Worm (Caenorhabditis elegans) whole organism, L3 larva: ENCODE measurements around the gene srw-133.

Source experiments
- R02D3.7 ChIP-seq: fragments of 150-350 bp; optimal IDR thresholded peaks from 2 replicates; lab custom pipeline; 2014; ENCODE audit warnings: missing biosample characterization, missing genetic modification characterization
- aly-2 ChIP-seq: fragments of 150-350 bp; optimal IDR thresholded peaks from 2 replicates; lab custom pipeline; 2014; ENCODE audit warnings: missing biosample characterization, missing genetic modification characterization
- ama-1 ChIP-seq: fragments of 150-350 bp; optimal IDR thresholded peaks from 2 replicates; lab custom pipeline; 2018
- ceh-16 ChIP-seq: sonication (generic microtip); optimal IDR thresholded peaks from 2 replicates; lab custom pipeline; 2017; ENCODE audit warnings: missing biosample characterization, missing genetic modification characterization
- ceh-28 ChIP-seq: fragments of 150-350 bp; optimal IDR thresholded peaks from 2 replicates; lab custom pipeline; 2014; ENCODE audit warnings: missing biosample characterization, missing genetic modification reagents, missing genetic modification characterization
- ceh-82 ChIP-seq: fragments of 150-350 bp; optimal IDR thresholded peaks from 2 replicates; lab custom pipeline; 2014; ENCODE audit warnings: missing biosample characterization, missing genetic modification characterization
- egl-5 ChIP-seq: fragments of 150-350 bp; optimal IDR thresholded peaks from 2 replicates; lab custom pipeline; 2017; ENCODE audit warnings: missing biosample characterization, missing genetic modification reagents, missing genetic modification characterization, inconsistent platforms
- elt-1 ChIP-seq: fragments of 150-350 bp; optimal IDR thresholded peaks from 2 replicates; lab custom pipeline; 2014; ENCODE audit warnings: missing biosample characterization, missing genetic modification characterization
- elt-2 ChIP-seq: sonication (generic microtip); optimal IDR thresholded peaks from 2 replicates; lab custom pipeline; 2016; ENCODE audit warnings: missing genetic modification reagents, mild to moderate bottlenecking, missing genetic modification characterization, missing compliant biosample characterization
- elt-3 ChIP-seq, 3 experiments: fragments of 150-350 bp in 1 of 3; sonication (generic microtip) in 2 of 3; optimal IDR thresholded peaks; 2 replicates in 2 of 3; 4 replicates in 1 of 3; lab custom pipeline; 2014 to 2017; ENCODE audit warnings: missing biosample characterization in 3 of 3, missing genetic modification characterization in 3 of 3
- fkh-10 ChIP-seq: sonication (generic microtip); optimal IDR thresholded peaks from 2 replicates; lab custom pipeline; 2017; ENCODE audit warnings: missing biosample characterization, missing genetic modification reagents, missing genetic modification characterization
- fkh-2 ChIP-seq: fragments of 150-350 bp; optimal IDR thresholded peaks from 2 replicates; lab custom pipeline; 2014; ENCODE audit warnings: missing biosample characterization, missing genetic modification reagents, missing genetic modification characterization
- fos-1 ChIP-seq: fragments of 150-350 bp; optimal IDR thresholded peaks from 2 replicates; lab custom pipeline; 2014; ENCODE audit warnings: missing biosample characterization, missing genetic modification characterization
- hmg-11 ChIP-seq: sonication (generic microtip); optimal IDR thresholded peaks from 2 replicates; lab custom pipeline; 2016; ENCODE audit warnings: missing genetic modification characterization, missing compliant biosample characterization
- jun-1 ChIP-seq: fragments of 150-350 bp; optimal IDR thresholded peaks from 2 replicates; lab custom pipeline; 2014; ENCODE audit warnings: missing biosample characterization, missing genetic modification reagents, missing genetic modification characterization
- lin-15B ChIP-seq: fragments of 150-350 bp; optimal IDR thresholded peaks from 2 replicates; lab custom pipeline; 2014; ENCODE audit warnings: missing biosample characterization, missing genetic modification characterization
- lin-39 ChIP-seq: fragments of 150-350 bp; optimal IDR thresholded peaks from 2 replicates; lab custom pipeline; 2018; ENCODE audit warnings: missing biosample characterization, missing genetic modification reagents, missing genetic modification characterization
- lsy-12 ChIP-seq: sonication (generic microtip); optimal IDR thresholded peaks from 2 replicates; lab custom pipeline; 2016; ENCODE audit warnings: mild to moderate bottlenecking, missing genetic modification characterization, missing compliant biosample characterization
- mdl-1 ChIP-seq: fragments of 150-350 bp; optimal IDR thresholded peaks from 2 replicates; lab custom pipeline; 2014; ENCODE audit warnings: missing biosample characterization, missing genetic modification characterization
- mml-1 ChIP-seq: fragments of 150-350 bp; sonication (generic microtip); optimal IDR thresholded peaks from 3 replicates; lab custom pipeline; 2014; ENCODE audit warnings: missing biosample characterization, missing genetic modification characterization
- nhr-11 ChIP-seq: fragments of 150-350 bp; optimal IDR thresholded peaks from 2 replicates; lab custom pipeline; 2014; ENCODE audit warnings: missing biosample characterization, missing genetic modification characterization
- nhr-12 ChIP-seq: fragments of 150-350 bp; optimal IDR thresholded peaks from 2 replicates; lab custom pipeline; 2014; ENCODE audit warnings: missing biosample characterization, missing genetic modification characterization
- nhr-23 ChIP-seq: fragments of 150-350 bp; optimal IDR thresholded peaks from 2 replicates; lab custom pipeline; 2014; ENCODE audit warnings: missing biosample characterization, missing genetic modification reagents, missing genetic modification characterization
- nhr-237 ChIP-seq: fragments of 150-350 bp; optimal IDR thresholded peaks from 2 replicates; lab custom pipeline; 2014; ENCODE audit warnings: missing biosample characterization, missing genetic modification characterization
- nhr-25 ChIP-seq: sonication (generic microtip); optimal IDR thresholded peaks from 2 replicates; lab custom pipeline; 2017; ENCODE audit warnings: missing biosample characterization, missing genetic modification characterization
- nhr-43 ChIP-seq: sonication (generic microtip); optimal IDR thresholded peaks from 2 replicates; lab custom pipeline; 2016; ENCODE audit warnings: mild to moderate bottlenecking, missing genetic modification characterization, missing compliant biosample characterization; ENCODE audit not compliant: poor library complexity, severe bottlenecking
- nhr-67 ChIP-seq: fragments of 150-350 bp; optimal IDR thresholded peaks from 2 replicates; lab custom pipeline; 2014; ENCODE audit warnings: missing biosample characterization, missing genetic modification characterization
- nhr-77 ChIP-seq: fragments of 150-350 bp; optimal IDR thresholded peaks from 2 replicates; lab custom pipeline; 2014; ENCODE audit warnings: missing biosample characterization, missing genetic modification characterization
- pha-4 ChIP-seq: fragments of 150-350 bp; optimal IDR thresholded peaks from 2 replicates; lab custom pipeline; 2014; ENCODE audit warnings: missing biosample characterization, missing genetic modification reagents, missing genetic modification characterization
- pqm-1 ChIP-seq: fragments of 150-350 bp; optimal IDR thresholded peaks from 2 replicates; lab custom pipeline; 2017; ENCODE audit warnings: missing biosample characterization, missing genetic modification characterization, inconsistent platforms
- sea-2 ChIP-seq: fragments of 150-350 bp; sonication (generic microtip); optimal IDR thresholded peaks from 4 replicates; lab custom pipeline; 2014; ENCODE audit warnings: missing biosample characterization, missing genetic modification reagents, missing genetic modification characterization
- skn-1 ChIP-seq: fragments of 150-350 bp; optimal IDR thresholded peaks from 2 replicates; lab custom pipeline; 2014; ENCODE audit warnings: missing biosample characterization, missing genetic modification characterization
- zag-1 ChIP-seq: fragments of 150-350 bp; optimal IDR thresholded peaks from 2 replicates; lab custom pipeline; 2014; ENCODE audit warnings: missing biosample characterization, missing genetic modification characterization
- ztf-11 ChIP-seq: fragments of 150-350 bp; optimal IDR thresholded peaks from 2 replicates; lab custom pipeline; 2014; ENCODE audit warnings: missing biosample characterization, missing genetic modification characterization

The srw-133 gene

DNA sequence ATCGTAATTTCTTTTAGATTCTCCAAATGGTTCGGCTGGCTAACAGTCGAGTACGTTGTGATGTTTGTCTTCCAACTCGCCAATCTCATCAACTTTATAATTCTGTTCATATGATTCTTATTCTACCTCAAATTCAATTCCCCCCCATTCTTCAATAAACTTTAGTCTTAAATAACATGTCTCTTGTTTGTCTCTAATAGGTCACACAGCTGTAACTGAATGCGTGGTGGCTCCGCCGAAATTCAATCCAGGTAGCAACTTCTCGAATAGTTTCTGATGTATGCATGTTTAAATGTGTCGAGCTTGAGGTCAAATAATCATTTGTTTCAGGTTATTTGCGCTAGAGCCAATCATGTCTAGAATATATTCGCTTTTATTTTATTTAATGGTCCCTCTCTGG is 24.2 kb upstream of the srw-133 start, which contains the start of gene lgc-29:
lgc-29 (plus strand) TSS at position 301 of the 400 bp plus-strand sequence.
- TF ChIP-seq R02D3.7 (tag; lab: Kevin White, UChicago), result no peak
- no peak for TF ChIP-seq aly-2 (tag; lab: Kevin White, UChicago)
- TF ChIP-seq nhr-67, result no peak
- TF ChIP-seq elt-1, result no peak
- TF ChIP-seq ztf-11, result no peak
- no peak for TF ChIP-seq elt-2 (tag; lab: Kevin White, UChicago)
- no peak for TF ChIP-seq ceh-28 (tag; lab: Kevin White, UChicago)
- TF ChIP-seq ceh-16 (tag; lab: Kevin White, UChicago), result no peak
- no peak for TF ChIP-seq hmg-11 (tag; lab: Kevin White, UChicago)
- TF ChIP-seq elt-3 (tag; optimal IDR thresholded peaks at IDR 0.05; lab: Kevin White, UChicago), result no peak
- no peak for TF ChIP-seq nhr-237 (tag; lab: Kevin White, UChicago)
- no peak for TF ChIP-seq fos-1 (tag; lab: Kevin White, UChicago)
- no peak for TF ChIP-seq pha-4

DNA sequence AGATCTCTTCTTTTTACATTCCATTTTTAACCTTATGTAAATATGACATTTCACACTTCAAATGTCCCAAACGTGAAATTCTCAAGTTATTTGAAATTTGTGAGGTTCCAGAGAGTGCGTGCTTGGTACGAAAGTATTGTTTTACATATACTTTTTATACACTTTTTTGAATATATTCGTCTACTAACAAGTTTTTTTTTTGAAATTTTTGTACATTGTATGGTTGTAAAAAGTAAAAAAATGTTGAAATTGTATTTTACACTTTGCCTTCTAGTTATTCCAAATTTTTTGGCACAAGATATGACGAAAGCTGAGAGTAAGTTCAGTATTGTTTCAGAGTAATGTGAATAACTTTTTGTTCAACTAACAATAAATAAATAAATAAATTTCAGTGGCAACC is 20.2 kb upstream of the srw-133 start, which contains the start of gene lgc-1:
lgc-1 (plus strand) TSS at position 301 of the 400 bp plus-strand sequence.
- TF ChIP-seq egl-5, result no peak
- TF ChIP-seq nhr-11, result no peak
- TF ChIP-seq mdl-1 (tag; lab: Kevin White, UChicago), result no peak
- TF ChIP-seq lsy-12, result no peak
- TF ChIP-seq R02D3.7 (tag; lab: Kevin White, UChicago), result no peak
- TF ChIP-seq ceh-28 (tag; lab: Kevin White, UChicago), result no peak
- TF ChIP-seq sea-2, result no peak
- TF ChIP-seq ama-1 (lab: Kevin White, UChicago), result no peak
- TF ChIP-seq ceh-82 (tag; lab: Kevin White, UChicago), result no peak
- no peak for TF ChIP-seq fkh-10 (GFP tag; lab: Kevin White, UChicago)
- TF ChIP-seq zag-1 (tag; lab: Kevin White, UChicago), result no peak

DNA sequence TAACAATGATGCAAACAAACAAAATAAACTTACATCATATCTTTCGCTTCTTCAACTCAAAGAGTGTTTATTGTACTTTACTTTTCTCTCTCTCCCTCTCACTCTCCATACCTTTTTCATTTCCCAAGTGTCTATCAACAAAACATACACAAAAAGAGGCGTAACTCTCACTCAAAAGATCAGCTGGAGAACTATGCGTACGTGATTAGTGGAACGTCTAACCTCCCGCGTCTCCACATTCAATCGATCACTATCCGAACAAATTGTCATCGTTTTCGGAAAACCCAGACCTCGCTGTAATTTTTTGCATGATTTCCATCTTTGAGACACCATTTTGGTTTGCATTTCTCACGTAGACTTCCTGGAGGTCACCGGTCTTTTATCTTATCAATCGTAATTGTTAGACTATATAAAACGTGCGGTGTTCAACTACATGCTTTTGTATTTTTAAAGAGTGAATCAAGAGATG is 17.0 kb upstream of the srw-133 start, which contains the start of gene nhr-57:
nhr-57 (plus strand) TSS at position 419 of the 469 bp plus-strand sequence.
- TF ChIP-seq pqm-1 (peak; percentile 74), pha-4 (peak; percentile 98), nhr-25 (tag; lab: Kevin White, UChicago) (peak; percentile 77), ceh-28 (tag; lab: Kevin White, UChicago) (peak; percentile 73), mdl-1 (tag; lab: Kevin White, UChicago) (peak; percentile 28), nhr-77 (no peak), sea-2 (no peak), lin-15B (tag; lab: Kevin White, UChicago) (no peak), nhr-23 (tag; lab: Kevin White, UChicago) (peak; percentile 67), hmg-11 (tag; lab: Kevin White, UChicago) (no peak), nhr-12 (tag; lab: Kevin White, UChicago) (no peak), elt-2 (tag; lab: Kevin White, UChicago) (peak; percentile 82), skn-1 (tag; lab: Kevin White, UChicago) (peak; percentile 84), elt-3 (tag; optimal IDR thresholded peaks at IDR 0.05; lab: Kevin White, UChicago) (peak in 1 of 3 experiments; percentile 42), ama-1 (lab: Kevin White, UChicago) (peak; percentile 26), lin-39 (tag; lab: Kevin White, UChicago) (peak; percentile 53), nhr-43 (tag; lab: Kevin White, UChicago) (peak; percentile 81), egl-5 (peak; percentile 65)

DNA sequence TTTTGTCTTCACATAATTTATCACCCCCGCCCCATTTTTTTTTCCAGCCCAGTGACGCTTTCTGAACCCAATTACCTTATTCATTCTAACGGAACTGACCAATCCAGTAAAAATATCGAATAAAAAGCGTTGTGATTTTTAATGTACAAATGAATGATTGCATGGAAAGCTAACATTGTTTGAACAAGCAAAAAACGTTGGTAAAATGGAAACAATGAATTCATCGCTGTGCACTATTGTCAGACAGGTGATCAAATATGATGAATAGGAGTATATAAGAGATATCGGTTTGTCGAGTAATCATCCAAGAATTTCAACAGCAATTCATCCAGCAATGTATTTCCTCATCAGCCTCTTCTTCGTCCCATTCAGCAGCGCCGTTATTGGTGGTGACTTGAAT is 15.1 kb upstream of the srw-133 start, which contains the start of gene phat-4:
phat-4 (plus strand) TSS at position 301 of the 400 bp plus-strand sequence.
- TF ChIP-seq mml-1 (tag; lab: Kevin White, UChicago), result no peak
- no peak for TF ChIP-seq jun-1 (tag; lab: Kevin White, UChicago)
- no peak for TF ChIP-seq elt-2 (tag; lab: Kevin White, UChicago)
- TF ChIP-seq, all 47 proteins: peak for 0

DNA sequence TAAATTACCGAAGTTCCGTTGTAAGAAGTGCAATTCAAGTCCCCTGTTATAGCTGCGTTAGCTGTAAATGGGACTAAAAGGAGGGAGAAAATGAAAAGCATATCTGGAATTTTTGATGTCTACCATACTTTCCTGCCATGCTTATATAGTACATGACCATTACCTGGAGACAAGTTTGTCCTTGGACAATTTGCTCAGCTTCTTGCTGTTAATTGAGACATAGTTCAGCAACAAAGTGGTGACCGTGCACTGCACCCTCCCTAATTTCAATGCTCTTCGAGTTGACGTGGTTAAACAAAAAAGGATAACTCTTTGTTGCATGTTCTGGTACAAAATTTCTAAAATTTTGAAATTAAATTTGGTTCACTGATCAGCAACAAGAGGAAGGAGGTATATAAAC is 12.9 kb upstream of the srw-133 start, which contains the start of gene T05B4.13:
T05B4.13 (minus strand) TSS at position 101 of the 400 bp plus-strand sequence.
- TF ChIP-seq mdl-1 (tag; lab: Kevin White, UChicago) (no peak), lin-15B (tag; lab: Kevin White, UChicago) (no peak), nhr-237 (tag; lab: Kevin White, UChicago) (no peak), fkh-2 (tag; lab: Kevin White, UChicago) (no peak), pqm-1 (no peak), sea-2 (no peak), pha-4 (no peak)
